Worm (Caenorhabditis elegans): ENCODE measurements around the gene argk-1.

The argk-1 gene

ce11 chrV:16071167-16071566 is 32.5 kb upstream of the argk-1 start, which contains the start of gene nhr-176:
TSS of gene nhr-176 (plus strand) at chrV:16071325.
- no peak for TF ChIP-seq aly-1 (tag; optimal IDR thresholded peaks at IDR 0.05)
- TF ChIP-seq hmg-4 (GFP tag; optimal IDR thresholded peaks at IDR 0.05) = no peak
- TF ChIP-seq tbx-11 (GFP tag; IDR thresholded peaks at IDR 0.05) = no peak
- no peak for TF ChIP-seq ama-1 (optimal IDR thresholded peaks at IDR 0.05)
- TF ChIP-seq sea-1 (GFP tag; conservative IDR thresholded peaks at IDR 0.05) = no peak

ce11 chrV:16073856-16074255 is 29.8 kb upstream of the argk-1 start, which contains the start of gene srj-10:
TSS of gene srj-10 (minus strand) at chrV:16073956.
- TF ChIP-seq hmbx-1 (tag; optimal IDR thresholded peaks at IDR 0.05) = no peak
- no peak for TF ChIP-seq B0310.2 (tag; optimal IDR thresholded peaks at IDR 0.05)
- TF ChIP-seq tbx-11 (GFP tag; IDR thresholded peaks at IDR 0.05) = no peak
- TF ChIP-seq ama-1 (optimal IDR thresholded peaks at IDR 0.05) = no peak
- no peak for TF ChIP-seq flt-1 (GFP tag; IDR thresholded peaks at IDR 0.05)
- TF ChIP-seq tra-4 (tag; optimal IDR thresholded peaks at IDR 0.05) = no peak
- TF ChIP-seq ceh-13 (GFP tag; optimal IDR thresholded peaks at IDR 0.05) = no peak
- no peak for TF ChIP-seq ceh-36 (tag; optimal IDR thresholded peaks at IDR 0.05)
- TF ChIP-seq pes-1 (GFP tag; IDR thresholded peaks at IDR 0.05) = no peak
- no peak for TF ChIP-seq sea-1 (GFP tag; conservative IDR thresholded peaks at IDR 0.05)
- no peak for TF ChIP-seq ets-7 (tag; optimal IDR thresholded peaks at IDR 0.05)
- no peak for TF ChIP-seq F13C5.2 (tag; optimal IDR thresholded peaks at IDR 0.05)
- TF ChIP-seq tbx-37 (GFP tag; conservative IDR thresholded peaks at IDR 0.05) = no peak

DNA sequence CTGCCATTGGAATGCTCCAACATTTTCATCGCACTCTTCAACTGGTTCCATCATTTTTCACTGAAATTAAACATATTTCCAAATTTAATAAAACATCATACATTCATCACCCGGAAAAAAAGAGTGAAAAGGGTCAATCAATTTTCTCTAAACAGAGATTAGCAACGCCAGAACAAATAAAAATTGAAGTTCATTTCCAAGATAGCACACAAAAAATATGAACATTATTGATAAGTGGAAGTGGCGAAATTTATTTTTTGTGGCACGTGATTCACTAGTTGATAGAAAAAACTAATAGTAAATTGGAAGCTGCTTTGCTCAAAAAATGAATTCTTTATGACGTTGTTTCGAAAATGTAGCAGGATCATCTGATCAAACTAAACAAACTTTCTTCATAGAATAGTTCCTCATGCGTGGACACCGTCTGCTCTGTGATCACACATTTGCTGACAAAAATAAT is 28.4 kb upstream of the argk-1 start, which contains the start of the genes F14H3.12 and srj-29:
Gene F14H3.12 (minus strand): TSS at position 74 of the 460 bp plus-strand sequence.
Gene srj-29 (plus strand): TSS at position 410 of the 460 bp plus-strand sequence.
- no peak for TF ChIP-seq hmg-4 (GFP tag; optimal IDR thresholded peaks at IDR 0.05)
- no peak for TF ChIP-seq F13C5.2 (tag; optimal IDR thresholded peaks at IDR 0.05)
- no peak for TF ChIP-seq hnd-1 (tag; optimal IDR thresholded peaks at IDR 0.05)
- no peak for TF ChIP-seq tbx-11 (GFP tag; IDR thresholded peaks at IDR 0.05)
- TF ChIP-seq ceh-13 (GFP tag; optimal IDR thresholded peaks at IDR 0.05) = no peak
- TF ChIP-seq pes-1 (GFP tag; IDR thresholded peaks at IDR 0.05) = no peak
- TF ChIP-seq aly-1 (tag; optimal IDR thresholded peaks at IDR 0.05) = no peak
- TF ChIP-seq ama-1 (optimal IDR thresholded peaks at IDR 0.05) = no peak
- no peak for TF ChIP-seq ets-7 (tag; optimal IDR thresholded peaks at IDR 0.05)
- TF ChIP-seq flt-1 (GFP tag; IDR thresholded peaks at IDR 0.05) = no peak
- no peak for TF ChIP-seq B0310.2 (tag; optimal IDR thresholded peaks at IDR 0.05)
- no peak for TF ChIP-seq tra-4 (tag; optimal IDR thresholded peaks at IDR 0.05)
- TF ChIP-seq hmbx-1 (tag; optimal IDR thresholded peaks at IDR 0.05) = no peak
- TF ChIP-seq tbx-37 (GFP tag; conservative IDR thresholded peaks at IDR 0.05) = no peak
- no peak for TF ChIP-seq scrt-1 (GFP tag; IDR thresholded peaks at IDR 0.05)
- no peak for TF ChIP-seq ceh-36 (tag; optimal IDR thresholded peaks at IDR 0.05)
- no peak for TF ChIP-seq sea-1 (GFP tag; conservative IDR thresholded peaks at IDR 0.05)

ce11 chrV:16080039-16080438 is 23.7 kb upstream of the argk-1 start:
- TF ChIP-seq tra-4 (tag; optimal IDR thresholded peaks at IDR 0.05) = no peak
- no peak for TF ChIP-seq F13C5.2 (tag; optimal IDR thresholded peaks at IDR 0.05)
- no peak for TF ChIP-seq scrt-1 (GFP tag; IDR thresholded peaks at IDR 0.05)
- no peak for TF ChIP-seq tbx-11 (GFP tag; IDR thresholded peaks at IDR 0.05)
- no peak for TF ChIP-seq tbx-37 (GFP tag; conservative IDR thresholded peaks at IDR 0.05)
- no peak for TF ChIP-seq B0310.2 (tag; optimal IDR thresholded peaks at IDR 0.05)
- no peak for TF ChIP-seq hmg-4 (GFP tag; optimal IDR thresholded peaks at IDR 0.05)
- no peak for TF ChIP-seq pes-1 (GFP tag; IDR thresholded peaks at IDR 0.05)
- TF ChIP-seq ceh-13 (GFP tag; optimal IDR thresholded peaks at IDR 0.05) = no peak
- TF ChIP-seq aly-1 (tag; optimal IDR thresholded peaks at IDR 0.05) = no peak
- TF ChIP-seq ets-7 (tag; optimal IDR thresholded peaks at IDR 0.05) = no peak
- TF ChIP-seq ama-1 (optimal IDR thresholded peaks at IDR 0.05) = no peak
- TF ChIP-seq hnd-1 (tag; optimal IDR thresholded peaks at IDR 0.05) = no peak
- no peak for TF ChIP-seq flt-1 (GFP tag; IDR thresholded peaks at IDR 0.05)
- TF ChIP-seq sea-1 (GFP tag; conservative IDR thresholded peaks at IDR 0.05) = no peak
- no peak for TF ChIP-seq ceh-36 (tag; optimal IDR thresholded peaks at IDR 0.05)
- no peak for TF ChIP-seq hmbx-1 (tag; optimal IDR thresholded peaks at IDR 0.05)

- TF ChIP-seq pes-1 (GFP tag; IDR thresholded peaks at IDR 0.05) = no peak
- no peak for TF ChIP-seq hmg-4 (GFP tag; optimal IDR thresholded peaks at IDR 0.05)
- TF ChIP-seq aly-1 (tag; optimal IDR thresholded peaks at IDR 0.05) = no peak
- TF ChIP-seq ama-1 (optimal IDR thresholded peaks at IDR 0.05) = no peak
- no peak for TF ChIP-seq sea-1 (GFP tag; conservative IDR thresholded peaks at IDR 0.05)
- TF ChIP-seq tbx-37 (GFP tag; conservative IDR thresholded peaks at IDR 0.05) = no peak
- TF ChIP-seq scrt-1 (GFP tag; IDR thresholded peaks at IDR 0.05) = no peak
- no peak for TF ChIP-seq flt-1 (GFP tag; IDR thresholded peaks at IDR 0.05)
- no peak for TF ChIP-seq hmbx-1 (tag; optimal IDR thresholded peaks at IDR 0.05)
- TF ChIP-seq B0310.2 (tag; optimal IDR thresholded peaks at IDR 0.05) = no peak
- no peak for TF ChIP-seq tra-4 (tag; optimal IDR thresholded peaks at IDR 0.05)
- no peak for TF ChIP-seq ceh-36 (tag; optimal IDR thresholded peaks at IDR 0.05)
- TF ChIP-seq ceh-13 (GFP tag; optimal IDR thresholded peaks at IDR 0.05) = no peak
Measured at ce11 chrV:16080678-16081077, 23.0 kb upstream of the argk-1 start.

DNA sequence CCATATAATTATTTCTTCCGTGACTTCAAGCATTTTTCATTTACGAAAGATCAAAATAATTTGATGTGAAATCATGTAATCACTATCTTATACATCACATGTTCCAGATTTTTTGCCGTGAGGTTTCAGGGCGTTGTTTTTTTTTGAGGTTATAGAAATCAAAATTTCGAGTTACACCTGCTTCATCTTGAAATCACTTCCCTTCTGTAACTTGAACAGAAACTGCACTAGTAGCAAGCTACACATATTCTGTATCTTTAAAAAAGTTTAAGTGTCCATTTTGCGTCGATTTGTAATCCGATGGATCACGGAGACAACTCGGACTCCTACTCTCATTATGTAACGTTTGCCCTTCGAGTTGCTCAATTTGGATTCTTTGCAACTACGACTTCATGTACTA is 13.0 kb upstream of the argk-1 start, which contains the start of gene F22B8.3:
Gene F22B8.3 (plus strand): TSS at position 301 of the 400 bp plus-strand sequence.
- no peak for TF ChIP-seq ama-1 (optimal IDR thresholded peaks at IDR 0.05)
- TF ChIP-seq sea-1 (GFP tag; conservative IDR thresholded peaks at IDR 0.05) = no peak
- no peak for TF ChIP-seq hmbx-1 (tag; optimal IDR thresholded peaks at IDR 0.05)
- no peak for TF ChIP-seq ets-7 (tag; optimal IDR thresholded peaks at IDR 0.05)
- no peak for TF ChIP-seq hmg-4 (GFP tag; optimal IDR thresholded peaks at IDR 0.05)
- TF ChIP-seq pes-1 (GFP tag; IDR thresholded peaks at IDR 0.05) = no peak
- TF ChIP-seq tbx-37 (GFP tag; conservative IDR thresholded peaks at IDR 0.05) = no peak
- TF ChIP-seq flt-1 (GFP tag; IDR thresholded peaks at IDR 0.05) = no peak
- TF ChIP-seq ceh-36 (tag; optimal IDR thresholded peaks at IDR 0.05) = no peak
- TF ChIP-seq ceh-13 (GFP tag; optimal IDR thresholded peaks at IDR 0.05) = no peak

DNA sequence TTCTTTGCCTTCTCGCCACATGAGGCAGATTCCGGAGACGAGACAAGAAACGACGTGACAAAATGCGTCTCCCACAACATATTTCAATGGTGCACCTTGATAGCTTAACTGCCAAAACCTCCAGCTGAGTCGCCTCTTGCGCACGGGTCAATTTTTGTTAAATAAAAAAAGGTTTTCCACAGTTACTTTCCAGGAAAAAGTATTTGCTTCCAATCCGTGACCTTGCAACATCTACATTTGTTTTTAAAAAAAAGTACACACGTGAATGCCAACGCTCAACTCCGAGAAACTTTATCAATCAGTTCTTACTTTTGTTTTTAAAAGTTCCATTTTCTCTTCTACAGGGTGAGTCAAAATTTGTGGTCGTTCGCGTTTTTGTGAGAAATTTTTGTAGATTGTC is 9.4 kb upstream of the argk-1 start, which contains the start of gene F22B8.7:
Gene F22B8.7 (plus strand): TSS at position 301 of the 400 bp plus-strand sequence.
- TF ChIP-seq ceh-36 (tag; optimal IDR thresholded peaks at IDR 0.05) = no peak
- no peak for TF ChIP-seq tbx-11 (GFP tag; IDR thresholded peaks at IDR 0.05)
- no peak for TF ChIP-seq ets-7 (tag; optimal IDR thresholded peaks at IDR 0.05)
- no peak for TF ChIP-seq tbx-37 (GFP tag; conservative IDR thresholded peaks at IDR 0.05)
- no peak for TF ChIP-seq pes-1 (GFP tag; IDR thresholded peaks at IDR 0.05)
- no peak for TF ChIP-seq sea-1 (GFP tag; conservative IDR thresholded peaks at IDR 0.05)
- TF ChIP-seq F13C5.2 (tag; optimal IDR thresholded peaks at IDR 0.05) = no peak
- no peak for TF ChIP-seq hmbx-1 (tag; optimal IDR thresholded peaks at IDR 0.05)
